Worm (Caenorhabditis elegans) whole organism, L4/young adult: Measurements from ENCODE around the gene C02F5.12.

Experiments
- W03F9.2 ChIP-seq: fragments of 150-350 bp; optimal IDR thresholded peaks from 2 replicates; lab custom pipeline; 2014; ENCODE audit warnings: missing biosample characterization, missing genetic modification characterization
- dao-5 ChIP-seq: sonication (generic microtip); optimal IDR thresholded peaks from 2 replicates; lab custom pipeline; 2016; ENCODE audit warnings: missing genotype, missing genetic modification characterization, moderate library complexity, missing compliant biosample characterization
- him-1 ChIP-seq: sonication (generic microtip); optimal IDR thresholded peaks from 2 replicates; lab custom pipeline; 2016; ENCODE audit warnings: missing genotype, missing genetic modification reagents, missing genetic modification characterization, missing compliant biosample characterization

DNA sequence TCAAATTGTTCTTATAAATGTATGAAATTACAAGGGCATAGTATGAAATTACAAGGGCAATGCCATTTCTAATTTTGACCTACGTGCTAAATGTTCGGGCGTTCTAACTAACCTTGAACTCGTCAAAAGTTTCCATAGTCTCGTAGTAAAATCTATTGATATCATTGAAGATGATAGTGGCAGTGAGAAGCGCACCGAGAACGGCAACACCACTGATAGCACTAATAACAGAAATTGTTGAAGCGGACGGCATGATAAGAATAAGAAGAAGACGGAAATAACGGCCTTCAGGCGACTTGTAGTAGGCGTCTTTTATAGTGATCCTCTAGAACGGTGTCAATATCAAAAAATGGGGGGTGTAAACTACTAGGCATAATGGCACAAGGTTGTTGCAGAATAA, 20.5 kb upstream of the C02F5.12 start, which contains the start of gene col-91:
- TF ChIP-seq him-1 (tag; lab: Kevin White, UChicago) (no peak), W03F9.2 (tag; lab: Kevin White, UChicago) (no peak), dao-5 (tag; lab: Kevin White, UChicago) (no peak)
